Worm (Caenorhabditis elegans) whole organism, late embryonic: ENCODE results near the gene W08E12.8.
A peak's percentile ranks its signal among the peaks of the same experiment; 100 is the strongest.

ENCODE experiments used
- C08G9.2 ChIP-seq: sonication (generic microtip); optimal IDR thresholded peaks from 2 replicates; lab custom pipeline; 2016; ENCODE audit warnings: mild to moderate bottlenecking, missing genetic modification characterization, moderate library complexity, missing compliant biosample characterization
- K02D7.2 ChIP-seq: sonication (generic microtip); optimal IDR thresholded peaks from 2 replicates; lab custom pipeline; 2017; ENCODE audit warnings: mild to moderate bottlenecking, missing genetic modification characterization, missing compliant biosample characterization
- K09A11.1 ChIP-seq: sonication (generic microtip); optimal IDR thresholded peaks from 2 replicates; lab custom pipeline; 2017; ENCODE audit warnings: antibody characterized with exemption, mild to moderate bottlenecking, missing genetic modification characterization, missing compliant biosample characterization; ENCODE audit not compliant: insufficient read depth
- T23F11.4 ChIP-seq: fragments of 200-800 bp; sonication (Bioruptor generic); optimal IDR thresholded peaks from 2 replicates; lab custom pipeline; 2018; ENCODE audit warnings: mild to moderate bottlenecking, missing genetic modification characterization, missing compliant biosample characterization
- ahr-1 ChIP-seq: sonication (generic microtip); optimal IDR thresholded peaks from 2 replicates; lab custom pipeline; 2016; ENCODE audit warnings: missing genetic modification characterization, missing compliant biosample characterization
- ceh-18 ChIP-seq: sonication (generic microtip); optimal IDR thresholded peaks from 2 replicates; lab custom pipeline; 2016; ENCODE audit warnings: missing genetic modification characterization, missing compliant biosample characterization
- ceh-22 ChIP-seq: sonication (generic microtip); optimal IDR thresholded peaks from 2 replicates; lab custom pipeline; 2017; ENCODE audit warnings: missing biosample characterization, missing genetic modification characterization
- ceh-24 ChIP-seq: sonication (generic microtip); optimal IDR thresholded peaks from 2 replicates; lab custom pipeline; 2016; ENCODE audit warnings: mild to moderate bottlenecking, missing genetic modification characterization, missing compliant biosample characterization
- ceh-31 ChIP-seq: sonication (generic microtip); optimal IDR thresholded peaks from 2 replicates; lab custom pipeline; 2016; ENCODE audit warnings: missing genetic modification characterization, missing compliant biosample characterization
- ceh-34 ChIP-seq: sonication (generic microtip); optimal IDR thresholded peaks from 2 replicates; lab custom pipeline; 2016; ENCODE audit warnings: mild to moderate bottlenecking, missing genetic modification characterization, missing compliant biosample characterization
- ceh-45 ChIP-seq: fragments of 200-800 bp; sonication (Bioruptor generic); IDR thresholded peaks from 2 replicates; pipeline ENCODE4 v1.3.6; 2022; ENCODE audit warnings: missing genetic modification reagents, missing genetic modification characterization, missing compliant biosample characterization
- ceh-9 ChIP-seq: sonication (generic microtip); optimal IDR thresholded peaks from 2 replicates; lab custom pipeline; 2016; ENCODE audit warnings: mild to moderate bottlenecking, missing genetic modification characterization, inconsistent platforms, missing compliant biosample characterization
- che-1 ChIP-seq: sonication (generic microtip); optimal IDR thresholded peaks from 2 replicates; lab custom pipeline; 2016; ENCODE audit warnings: mild to moderate bottlenecking, missing genetic modification characterization, missing compliant biosample characterization
- dmd-4 ChIP-seq: sonication (generic microtip); optimal IDR thresholded peaks from 2 replicates; lab custom pipeline; 2016; ENCODE audit warnings: borderline replicate concordance, missing genetic modification characterization, missing compliant biosample characterization
- dve-1 ChIP-seq: sonication (generic microtip); optimal IDR thresholded peaks from 2 replicates; lab custom pipeline; 2017; ENCODE audit warnings: antibody characterized with exemption, mild to moderate bottlenecking, missing genetic modification characterization, missing compliant biosample characterization
- ets-4 ChIP-seq: sonication (generic microtip); optimal IDR thresholded peaks from 2 replicates; lab custom pipeline; 2016; ENCODE audit warnings: missing genetic modification characterization, missing compliant biosample characterization
- fkh-10 ChIP-seq: fragments of 150-350 bp; optimal IDR thresholded peaks from 2 replicates; lab custom pipeline; 2014; ENCODE audit warnings: missing biosample characterization, missing genetic modification reagents, missing genetic modification characterization
- gmeb-2 ChIP-seq: sonication (generic microtip); optimal IDR thresholded peaks from 2 replicates; lab custom pipeline; 2016; ENCODE audit warnings: missing genetic modification characterization, inconsistent platforms, missing compliant biosample characterization
- hlh-13 ChIP-seq: fragments of 200-800 bp; sonication (Bioruptor generic); optimal IDR thresholded peaks from 2 replicates; lab custom pipeline; 2018; ENCODE audit warnings: mild to moderate bottlenecking, missing genetic modification characterization, missing compliant biosample characterization
- hlh-30 ChIP-seq: sonication (generic microtip); optimal IDR thresholded peaks from 2 replicates; lab custom pipeline; 2017; ENCODE audit warnings: antibody characterized with exemption, missing genetic modification characterization, missing compliant biosample characterization; ENCODE audit not compliant: insufficient read depth
- hlh-6 ChIP-seq: sonication (generic microtip); optimal IDR thresholded peaks from 2 replicates; lab custom pipeline; 2016; ENCODE audit warnings: missing genotype, missing genetic modification characterization, missing compliant biosample characterization
- hlh-8 ChIP-seq: sonication (generic microtip); optimal IDR thresholded peaks from 2 replicates; lab custom pipeline; 2016; ENCODE audit warnings: missing genotype, missing genetic modification characterization, missing compliant biosample characterization
- lim-6 ChIP-seq: sonication (generic microtip); optimal IDR thresholded peaks from 2 replicates; lab custom pipeline; 2016; ENCODE audit warnings: missing genetic modification characterization, missing compliant biosample characterization
- lin-11 ChIP-seq: fragments of 200-800 bp; sonication (Bioruptor generic); optimal IDR thresholded peaks from 2 replicates; lab custom pipeline; 2018; ENCODE audit warnings: mild to moderate bottlenecking, missing genetic modification characterization, missing compliant biosample characterization
- mec-3 ChIP-seq: sonication (generic microtip); optimal IDR thresholded peaks from 2 replicates; lab custom pipeline; 2016; ENCODE audit warnings: borderline replicate concordance, missing genetic modification characterization, missing compliant biosample characterization
- nfya-1 ChIP-seq: sonication (generic microtip); optimal IDR thresholded peaks from 2 replicates; lab custom pipeline; 2017; ENCODE audit warnings: missing genetic modification characterization, mild to moderate bottlenecking, missing compliant biosample characterization, antibody characterized with exemption, moderate library complexity
- nhr-232 ChIP-seq: sonication (generic microtip); optimal IDR thresholded peaks from 2 replicates; lab custom pipeline; 2016; ENCODE audit warnings: missing genetic modification characterization, missing compliant biosample characterization
- odd-2 ChIP-seq: sonication (generic microtip); optimal IDR thresholded peaks from 2 replicates; lab custom pipeline; 2017; ENCODE audit warnings: antibody characterized with exemption, mild to moderate bottlenecking, missing genetic modification characterization, missing compliant biosample characterization
- pqm-1 ChIP-seq: sonication (generic microtip); optimal IDR thresholded peaks from 2 replicates; lab custom pipeline; 2016; ENCODE audit warnings: missing genetic modification characterization, missing compliant biosample characterization
- ref-2 ChIP-seq: sonication (generic microtip); optimal IDR thresholded peaks from 2 replicates; lab custom pipeline; 2016; ENCODE audit warnings: missing genetic modification characterization, missing compliant biosample characterization
- rnt-1 ChIP-seq: sonication (generic microtip); optimal IDR thresholded peaks from 2 replicates; lab custom pipeline; 2016; ENCODE audit warnings: missing genetic modification characterization, missing compliant biosample characterization
- sox-2 ChIP-seq: fragments of 200-800 bp; sonication (Bioruptor generic); IDR thresholded peaks from 2 replicates; pipeline ENCODE4 v1.3.6; 2022; ENCODE audit warnings: missing genetic modification reagents, missing genetic modification characterization, missing compliant biosample characterization
- sox-4 ChIP-seq: sonication (generic microtip); optimal IDR thresholded peaks from 2 replicates; lab custom pipeline; 2017; ENCODE audit warnings: mild to moderate bottlenecking, missing genetic modification characterization, inconsistent platforms, missing compliant biosample characterization
- syd-9 ChIP-seq: sonication (generic microtip); optimal IDR thresholded peaks from 2 replicates; lab custom pipeline; 2016; ENCODE audit warnings: mild to moderate bottlenecking, missing genetic modification characterization, moderate library complexity, missing compliant biosample characterization
- tbx-2 ChIP-seq: sonication (generic microtip); optimal IDR thresholded peaks from 2 replicates; lab custom pipeline; 2016; ENCODE audit warnings: missing genetic modification characterization, missing compliant biosample characterization
- tbx-7 ChIP-seq: sonication (generic microtip); optimal IDR thresholded peaks from 2 replicates; lab custom pipeline; 2016; ENCODE audit warnings: missing genotype, missing genetic modification characterization, missing compliant biosample characterization
- ttx-3 ChIP-seq: sonication (generic microtip); optimal IDR thresholded peaks from 2 replicates; lab custom pipeline; 2016; ENCODE audit warnings: missing genetic modification reagents, missing genetic modification characterization, missing compliant biosample characterization
- unc-3 ChIP-seq, 2 experiments: fragments of 200-800 bp in 1 of 2; sonication (Bioruptor generic) in 1 of 2; sonication (generic microtip) in 1 of 2; conservative IDR thresholded peaks in 1 of 2; optimal IDR thresholded peaks in 1 of 2; 2 replicates each; pipeline versions ENCODE4 v1.3.6 to Lab custom; 2016 to 2022; ENCODE audit warnings: missing compliant biosample characterization in 2 of 2, missing genetic modification characterization in 2 of 2, missing genetic modification reagents in 1 of 2
- unc-55 ChIP-seq: sonication (generic microtip); optimal IDR thresholded peaks from 2 replicates; lab custom pipeline; 2017; ENCODE audit warnings: missing biosample characterization, missing genetic modification reagents, missing genetic modification characterization
- unc-86 ChIP-seq: sonication (generic microtip); optimal IDR thresholded peaks from 2 replicates; lab custom pipeline; 2016; ENCODE audit warnings: missing genetic modification characterization, missing compliant biosample characterization
- zip-5 ChIP-seq: sonication (generic microtip); optimal IDR thresholded peaks from 2 replicates; lab custom pipeline; 2016; ENCODE audit warnings: missing genetic modification characterization, missing compliant biosample characterization

W08E12.8 gene

DNA sequence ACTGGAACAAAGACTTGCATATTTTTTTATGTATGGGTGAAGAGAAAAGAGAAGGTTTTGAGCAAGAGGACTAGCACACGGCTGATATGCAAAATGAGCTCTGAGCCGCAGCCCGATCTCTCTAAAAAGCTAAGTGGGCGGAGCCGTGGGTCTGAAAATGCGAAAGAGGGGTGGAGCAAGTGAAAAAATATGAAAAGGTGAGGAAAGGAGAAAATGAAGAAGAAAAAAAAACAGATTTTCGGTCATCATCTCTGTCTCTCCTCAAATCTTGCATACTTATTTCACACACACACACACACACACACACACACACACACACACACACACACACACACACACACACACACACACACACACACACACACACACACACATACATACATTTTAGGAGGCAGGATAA, 37.7 kb upstream of the W08E12.8 start, which contains the start of gene dmd-9:
Gene dmd-9, minus strand, starts transcription at position 101 of the 400 bp plus-strand sequence.
- TF ChIP-seq mec-3 (tag; lab: Kevin White, UChicago): no peak
- TF ChIP-seq K09A11.1 (tag; lab: Kevin White, UChicago): no peak
- TF ChIP-seq ceh-34: no peak
- TF ChIP-seq sox-4: no peak
- TF ChIP-seq syd-9 (tag; lab: Kevin White, UChicago): no peak
- no peak for TF ChIP-seq tbx-2
- TF ChIP-seq, all 69 proteins: peak for 0

DNA sequence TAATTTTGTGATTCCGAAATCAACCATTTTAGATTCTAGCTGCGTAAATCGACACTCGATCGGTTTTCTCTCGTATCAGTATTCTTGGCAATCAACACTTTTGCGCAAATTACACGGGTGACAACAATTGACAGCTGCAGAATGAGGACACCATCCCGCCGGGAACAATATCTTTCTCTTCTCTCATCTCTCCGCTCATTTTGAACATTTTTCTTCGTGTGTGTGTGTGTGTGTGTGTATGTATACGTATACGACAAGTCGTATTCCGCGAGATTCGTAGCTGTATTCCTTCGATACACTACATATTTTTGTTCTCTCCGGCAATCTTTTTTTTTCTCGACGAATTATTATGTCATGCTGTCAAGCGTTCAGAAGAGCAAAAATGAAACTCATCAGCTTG, 35.3 kb upstream of the W08E12.8 start:
- TF ChIP-seq unc-55 (GFP tag; lab: Kevin White, UChicago) (peak; percentile 2), hlh-6 (no peak)

DNA sequence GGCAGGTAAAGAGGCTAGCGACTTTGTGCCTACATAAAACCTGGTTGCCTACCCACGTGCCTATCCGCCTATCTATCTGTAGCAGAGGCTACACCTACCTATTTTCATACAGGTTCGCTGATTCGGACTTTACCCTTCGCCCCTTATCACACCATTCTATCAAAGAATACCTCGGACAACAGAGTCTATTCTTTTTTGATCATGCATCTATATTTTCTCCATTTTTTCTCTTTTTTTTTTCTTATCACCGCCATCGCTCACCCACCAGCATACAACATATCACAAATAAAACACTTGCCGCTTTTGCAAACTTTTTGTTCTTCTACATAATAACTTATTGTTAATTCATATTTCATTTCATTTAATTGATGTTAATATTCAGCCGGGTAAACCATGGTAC, 33.6 kb upstream of the W08E12.8 start, which contains the start of gene T26C12.1:
Gene T26C12.1, plus strand, starts transcription at position 383 of the 400 bp plus-strand sequence.
- TF ChIP-seq lin-11 (tag; lab: Kevin White, UChicago) (no peak), nhr-232 (no peak), hlh-6 (no peak), ceh-18 (tag; lab: Kevin White, UChicago) (no peak), ref-2 (no peak), ahr-1 (no peak), rnt-1 (no peak), ceh-31 (no peak), syd-9 (tag; lab: Kevin White, UChicago) (no peak), K02D7.2 (tag; lab: Kevin White, UChicago) (no peak), ceh-22 (no peak), hlh-13 (GFP tag; lab: Kevin White, UChicago) (no peak)

DNA sequence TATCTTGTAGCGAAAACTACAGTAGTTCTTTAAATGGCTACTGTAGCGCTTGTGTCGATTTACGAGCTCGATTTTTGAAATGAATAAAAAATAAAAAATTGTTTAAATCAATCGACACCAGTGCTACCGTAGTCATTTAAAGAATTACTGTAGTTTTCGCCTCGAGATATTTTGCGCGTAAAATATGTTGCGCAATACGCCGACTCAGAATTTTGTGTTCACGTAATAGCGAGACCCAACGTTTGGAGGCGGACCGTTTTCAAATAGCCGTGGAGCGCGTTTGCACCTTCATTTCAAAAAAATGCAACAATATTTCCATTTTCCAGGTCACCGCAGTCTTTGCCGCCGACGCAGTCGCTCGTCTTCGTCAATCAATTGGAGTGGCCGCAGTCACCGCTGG, 32.0 kb upstream of the W08E12.8 start:
- TF ChIP-seq ets-4 (no peak), hlh-30 (no peak), nhr-232 (no peak), tbx-2 (no peak), fkh-10 (GFP tag; lab: Kevin White, UChicago) (no peak), dmd-4 (tag; lab: Kevin White, UChicago) (no peak), hlh-8 (tag; lab: Kevin White, UChicago) (no peak), sox-2 (GFP tag; lab: Robert Waterston, UW) (no peak), C08G9.2 (tag; lab: Kevin White, UChicago) (no peak), ceh-45 (no peak), T23F11.4 (GFP tag; lab: Kevin White, UChicago) (no peak)
- TF ChIP-seq, all 69 proteins: peak for 0

DNA sequence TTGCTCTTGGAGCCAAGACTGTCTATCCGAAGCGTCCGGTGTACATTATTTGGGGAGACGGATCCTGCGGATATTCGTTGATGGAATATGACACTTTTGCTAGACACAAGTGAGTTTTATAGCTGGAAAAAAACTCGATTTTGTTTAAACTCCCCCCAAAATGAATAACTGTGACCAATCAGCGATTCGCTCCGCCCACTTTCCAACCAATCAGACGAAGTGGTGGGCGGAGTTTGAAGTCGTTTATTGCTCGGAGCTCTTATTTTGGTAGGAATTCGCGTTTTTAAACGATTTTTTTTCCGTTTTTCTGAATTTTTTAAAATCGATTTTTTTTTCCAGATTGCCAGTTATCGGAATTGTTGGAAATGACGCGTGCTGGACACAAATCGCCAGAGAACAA, 30.4 kb upstream of the W08E12.8 start:
- TF ChIP-seq nfya-1: peak; percentile 73
- no peak for TF ChIP-seq lim-6 (tag; lab: Kevin White, UChicago)

DNA sequence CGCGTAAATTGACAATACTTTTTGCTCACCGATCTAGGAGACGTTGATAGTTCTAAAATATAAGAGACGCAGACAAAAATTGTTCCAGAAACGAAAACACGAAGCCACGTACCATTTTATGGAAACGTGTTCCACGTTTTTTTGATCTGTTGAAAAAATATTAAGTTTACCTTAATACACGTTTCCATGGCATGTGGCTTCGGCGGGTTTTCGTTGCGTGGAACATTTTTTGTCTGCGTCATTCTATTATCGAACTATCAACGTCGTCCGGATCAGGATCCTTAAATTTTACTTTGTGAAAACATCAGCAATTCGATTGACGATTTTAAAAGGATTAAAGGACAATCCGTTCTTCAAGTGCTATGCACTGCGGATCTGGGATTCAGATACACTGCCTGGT, 26.5 kb upstream of the W08E12.8 start, which contains the start of gene T26C12.2:
Gene T26C12.2, minus strand, starts transcription at position 101 of the 400 bp plus-strand sequence.
- TF ChIP-seq K09A11.1 (tag; lab: Kevin White, UChicago) (no peak), unc-86 (tag; lab: Kevin White, UChicago) (no peak), dve-1 (no peak), odd-2 (tag; lab: Kevin White, UChicago) (no peak), K02D7.2 (tag; lab: Kevin White, UChicago) (no peak), unc-55 (GFP tag; lab: Kevin White, UChicago) (no peak), zip-5 (tag; lab: Kevin White, UChicago) (no peak), ceh-24 (tag; lab: Kevin White, UChicago) (no peak), gmeb-2 (tag; lab: Kevin White, UChicago) (no peak), pqm-1 (tag; lab: Kevin White, UChicago) (no peak), che-1 (tag; lab: Kevin White, UChicago) (no peak), ceh-9 (tag; lab: Kevin White, UChicago) (no peak), hlh-30 (no peak), sox-4 (no peak), ttx-3 (no peak), unc-3 (GFP tag; conservative IDR thresholded peaks at IDR 0.05; lab: Robert Waterston, UW) (no peak), unc-3 (tag; optimal IDR thresholded peaks at IDR 0.05; lab: Kevin White, UChicago) (no peak), syd-9 (tag; lab: Kevin White, UChicago) (no peak), tbx-7 (tag; lab: Kevin White, UChicago) (no peak)
